Fruit fly (Drosophila melanogaster): ENCODE measurements around the gene CG2767.

The CG2767 gene

dm6 chr3R:7973049-7973448, 34.9 kb downstream of the CG2767 start:
- TF ChIP-seq CG17801 (GFP tag; optimal IDR thresholded peaks at IDR 0.05; ENCODE audit: partially characterized antibody) = no peak

DNA sequence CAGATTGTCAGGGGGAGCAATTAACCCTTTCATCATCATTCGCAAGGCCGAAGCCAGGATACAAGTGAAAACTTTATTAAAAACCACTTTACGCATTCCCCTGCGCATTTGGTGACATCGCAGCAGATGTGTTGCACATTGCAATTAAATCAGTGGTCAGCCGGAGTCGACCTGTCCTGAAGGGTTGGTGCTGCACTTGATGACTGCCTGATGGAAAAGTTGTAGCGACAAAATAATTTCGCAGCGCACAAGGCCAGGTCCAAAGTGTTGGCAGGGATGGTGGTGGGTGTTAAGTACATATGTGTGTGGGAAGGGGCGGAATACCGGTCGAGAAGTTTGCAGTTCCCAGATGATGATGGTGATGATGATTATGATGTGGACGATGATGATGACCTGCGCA, 35.7 kb downstream of the CG2767 start:
- no peak for TF ChIP-seq CG17801 (GFP tag; optimal IDR thresholded peaks at IDR 0.05; ENCODE audit: partially characterized antibody)

DNA sequence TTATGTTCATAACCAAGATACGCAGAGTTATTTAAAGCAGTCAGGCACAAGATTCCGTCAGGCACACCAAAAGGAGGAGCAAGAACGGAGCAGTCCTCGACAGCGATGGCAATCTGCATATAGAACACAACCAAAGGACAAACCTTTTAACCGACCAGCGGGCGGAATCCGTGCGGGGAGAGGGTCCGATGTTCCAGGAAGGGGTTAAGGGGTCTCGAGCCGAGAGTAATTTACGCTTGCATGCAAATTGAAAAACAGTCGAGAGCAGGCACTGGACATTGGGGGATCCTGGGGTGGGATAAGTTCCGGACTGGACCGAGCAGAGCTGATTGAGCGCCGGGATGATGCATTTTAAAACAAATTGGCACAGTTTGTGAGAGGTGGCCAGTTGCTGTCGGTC, 37.3 kb downstream of the CG2767 start:
- TF ChIP-seq CG17801 (GFP tag; optimal IDR thresholded peaks at IDR 0.05; ENCODE audit: partially characterized antibody) = no peak

dm6 chr3R:7969702-7970175, 38.2 kb downstream of the CG2767 start:
- no peak for TF ChIP-seq CG17801 (GFP tag; optimal IDR thresholded peaks at IDR 0.05; ENCODE audit: partially characterized antibody)

DNA sequence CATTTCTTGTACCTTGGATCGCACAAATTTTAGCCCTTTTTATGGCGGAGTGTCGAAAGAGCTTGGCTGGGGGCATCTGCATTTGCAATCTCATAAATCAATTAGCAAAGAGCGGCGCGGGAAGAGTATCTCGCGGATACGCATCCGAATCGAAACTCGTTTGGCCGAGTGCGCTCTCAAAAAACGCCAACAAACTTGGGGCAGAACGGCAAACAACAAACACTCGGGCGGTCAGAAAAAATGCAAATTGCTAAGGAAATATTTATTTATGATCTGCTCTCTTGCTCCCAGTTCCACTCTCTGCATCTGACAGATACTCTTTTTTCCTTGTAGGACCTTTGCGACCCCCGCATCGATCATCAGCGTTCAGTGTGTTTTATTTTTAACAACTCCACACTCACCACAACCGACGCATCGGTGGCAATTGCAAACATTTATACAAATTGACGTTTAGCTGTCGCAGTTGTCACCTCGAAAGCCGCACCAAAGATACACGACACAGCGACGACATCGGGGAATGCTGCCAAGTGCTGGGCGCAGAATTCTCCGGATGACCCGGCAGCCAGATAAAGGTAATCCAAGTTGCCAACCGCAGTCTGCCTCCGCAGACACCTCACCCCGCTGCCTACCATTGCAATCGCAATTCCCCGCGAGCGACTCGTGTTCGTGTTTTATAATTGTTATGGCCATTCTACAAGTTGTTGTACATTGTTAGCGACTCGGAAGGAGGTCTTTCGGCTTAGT, 38.8 kb downstream of the CG2767 start:
- no peak for TF ChIP-seq CG17801 (GFP tag; optimal IDR thresholded peaks at IDR 0.05; ENCODE audit: partially characterized antibody)

DNA sequence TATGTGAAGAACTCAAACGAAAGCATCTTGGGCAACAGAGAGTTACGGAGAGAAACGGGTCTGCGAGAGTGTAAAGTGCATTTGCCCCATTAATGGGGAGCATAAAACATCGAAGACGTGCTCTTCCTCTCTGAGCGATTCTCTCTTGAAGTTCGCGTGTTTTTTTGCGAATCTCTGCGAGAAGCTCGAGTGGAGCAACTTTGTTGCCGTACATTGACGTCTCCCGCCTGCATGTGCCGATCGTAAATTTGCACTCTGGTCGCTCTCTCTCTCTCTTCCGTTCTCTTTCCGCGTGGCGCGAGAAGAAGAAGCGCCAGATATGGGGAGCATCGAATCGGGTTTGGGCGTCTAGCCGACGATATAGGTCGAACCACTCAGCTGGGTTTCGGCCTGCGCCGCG, 40.1 kb downstream of the CG2767 start:
- peak; percentile 18 for TF ChIP-seq CG17801 (GFP tag; optimal IDR thresholded peaks at IDR 0.05; ENCODE audit: partially characterized antibody)

DNA sequence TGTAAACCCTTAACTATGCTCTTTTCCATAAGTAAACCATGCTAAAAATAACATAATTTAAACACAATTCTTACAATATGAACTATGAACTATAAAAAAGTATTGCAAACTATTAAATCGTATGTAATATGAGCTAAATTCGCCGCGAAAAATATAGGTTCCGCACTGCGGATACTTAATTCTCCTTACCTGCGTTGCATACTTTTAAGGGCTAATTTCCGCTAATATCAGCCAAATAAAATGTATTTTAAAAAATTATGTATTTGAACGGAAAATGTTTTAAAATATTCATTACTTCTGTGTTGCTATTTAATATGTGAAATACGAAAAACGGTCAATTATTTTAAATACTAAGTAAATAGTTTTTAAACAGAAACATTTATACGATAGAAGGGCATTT, 40.6 kb downstream of the CG2767 start, which contains the start of gene dsx:
Gene dsx, minus strand, starts transcription at position 62 of the 400 bp plus-strand sequence.
- no peak for TF ChIP-seq CG17801 (GFP tag; optimal IDR thresholded peaks at IDR 0.05; ENCODE audit: partially characterized antibody)

DNA sequence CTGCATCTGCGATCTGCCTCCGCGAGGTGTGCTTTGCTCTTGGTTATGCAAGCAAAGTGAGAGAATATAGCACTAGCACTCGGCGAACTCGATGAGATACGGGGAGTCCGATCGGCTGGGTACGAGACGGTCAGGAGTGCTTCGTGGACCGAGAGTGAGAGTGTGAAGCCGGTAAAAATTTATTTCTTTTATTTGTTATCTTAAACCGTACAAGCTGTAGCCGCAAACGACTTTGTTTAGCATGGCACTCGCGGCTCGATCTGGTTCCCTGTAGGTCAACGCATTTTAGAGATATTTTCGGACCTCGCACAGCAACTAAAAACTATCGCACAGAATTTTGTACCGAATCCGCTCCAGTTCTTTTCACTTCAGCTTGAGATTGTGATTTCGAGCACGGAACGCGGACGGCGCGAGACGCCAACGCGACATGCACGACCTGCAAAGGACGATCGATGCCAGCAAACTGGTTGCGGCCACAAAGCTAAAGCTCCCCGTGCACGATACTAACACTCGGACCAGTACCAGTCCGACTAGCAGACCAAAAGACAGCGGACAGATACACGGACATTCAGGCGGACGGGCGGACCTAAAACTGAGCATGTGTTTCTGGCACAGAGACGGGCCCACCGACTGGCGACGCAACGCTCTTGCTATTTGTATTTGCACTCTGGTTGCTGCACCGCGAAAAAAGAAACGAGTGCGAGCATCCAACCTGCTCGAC, 41.2 kb downstream of the CG2767 start:
- TF ChIP-seq CG17801 (GFP tag; optimal IDR thresholded peaks at IDR 0.05; ENCODE audit: partially characterized antibody) = no peak

DNA sequence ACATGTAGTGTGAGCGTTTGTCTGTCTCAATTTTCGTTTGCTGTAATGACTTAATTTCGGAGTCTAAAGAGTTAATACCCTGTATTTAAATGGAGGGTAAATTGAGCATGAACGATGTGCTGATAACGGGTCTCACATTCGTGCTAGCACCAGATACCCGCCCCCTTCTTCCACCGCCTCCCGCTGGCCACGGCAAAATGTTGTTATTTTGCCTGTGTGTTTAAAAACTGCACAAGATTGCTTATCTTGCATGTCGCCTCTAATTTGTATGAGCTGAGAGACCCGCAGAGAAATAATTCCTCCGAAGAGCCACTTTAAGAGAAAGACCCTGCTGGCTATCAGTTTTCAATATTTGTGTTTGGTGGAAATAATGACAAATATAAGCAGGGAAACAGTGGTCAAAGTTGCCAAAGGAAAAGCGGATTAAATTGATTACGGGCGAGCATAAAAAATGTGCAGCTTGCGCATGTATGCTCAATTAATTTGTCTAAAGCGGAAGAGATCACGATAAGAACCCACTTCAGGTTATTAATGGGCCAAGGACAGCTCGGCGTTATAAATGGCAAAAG, 43.1 kb downstream of the CG2767 start:
- TF ChIP-seq CG17801 (GFP tag; optimal IDR thresholded peaks at IDR 0.05; ENCODE audit: partially characterized antibody) = no peak

- TF ChIP-seq CG17801 (GFP tag; optimal IDR thresholded peaks at IDR 0.05; ENCODE audit: partially characterized antibody) = no peak
These were observed 44.3 kb downstream of the CG2767 start for dm6 chr3R:7963495-7964132.

DNA sequence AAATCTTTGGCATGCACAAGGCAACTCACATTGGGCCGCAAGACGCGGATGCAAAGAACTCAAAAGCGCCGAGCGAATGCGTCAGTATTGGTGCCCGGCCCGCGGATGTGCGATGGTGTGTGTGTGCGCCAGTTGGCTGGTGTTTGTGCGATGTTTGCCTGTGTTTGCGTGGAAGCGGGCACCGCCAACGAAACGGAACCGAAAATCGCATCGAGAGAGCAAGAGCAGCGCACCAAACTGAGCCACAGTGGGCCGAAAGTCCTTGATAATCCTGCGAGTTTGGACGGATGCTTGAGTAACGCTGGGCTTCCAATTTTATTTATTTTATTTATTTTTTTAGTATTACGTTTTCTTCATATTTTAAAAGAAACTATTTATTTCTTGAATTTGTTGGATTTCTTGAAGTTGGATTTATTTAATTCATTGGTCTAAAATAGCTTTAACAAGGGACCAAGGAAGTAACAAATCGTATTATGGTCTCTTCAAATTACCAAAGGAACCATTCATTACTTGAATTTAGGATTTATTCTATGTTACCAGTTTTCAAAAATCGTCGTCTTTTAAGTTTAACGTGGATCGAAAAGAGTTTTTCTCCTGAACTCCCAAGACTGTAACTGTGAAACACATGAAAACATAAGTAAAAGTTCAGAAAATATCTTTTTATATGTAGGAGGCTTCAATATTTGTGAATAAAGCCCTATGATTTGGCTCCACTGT, 45.0 kb downstream of the CG2767 start:
- TF ChIP-seq CG17801 (GFP tag; optimal IDR thresholded peaks at IDR 0.05; ENCODE audit: partially characterized antibody) = no peak

DNA sequence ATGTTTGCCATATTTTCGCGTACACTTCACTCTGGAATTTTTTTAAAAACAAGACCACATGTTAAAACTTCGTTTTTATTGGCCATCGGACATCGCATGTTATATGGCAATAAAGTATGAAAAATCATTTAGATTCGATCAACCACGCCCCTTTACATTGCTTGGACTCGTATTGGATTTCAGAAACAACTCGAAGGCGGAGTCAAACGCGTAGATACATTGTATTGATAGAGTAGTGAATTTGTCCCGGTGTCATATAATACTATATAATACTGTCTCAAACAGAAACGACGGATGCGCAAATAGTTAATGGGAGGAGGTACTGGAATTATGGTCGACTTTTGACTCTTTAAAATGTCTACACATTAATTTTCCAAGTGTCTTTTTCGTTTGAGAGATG, 46.6 kb downstream of the CG2767 start:
- TF ChIP-seq CG17801 (GFP tag; optimal IDR thresholded peaks at IDR 0.05; ENCODE audit: partially characterized antibody) = no peak

- no peak for TF ChIP-seq CG17801 (GFP tag; optimal IDR thresholded peaks at IDR 0.05; ENCODE audit: partially characterized antibody)
These were observed 50.9 kb downstream of the CG2767 start for dm6 chr3R:7957008-7957407.
